Fruit fly (Drosophila melanogaster) whole organism, pupa: ENCODE results near the gene CG9663.

ENCODE experiments used
- CG14655 ChIP-seq: fragments of 200-800 bp; sonication (Bioruptor generic); optimal IDR thresholded peaks from 3 replicates; lab custom pipeline; 2017; ENCODE audit warnings: mild to moderate bottlenecking, missing biosample characterization, missing genetic modification reagents, missing genetic modification characterization
- CG8159 ChIP-seq: fragments of 200-800 bp; sonication (Bioruptor generic); optimal IDR thresholded peaks from 3 replicates; lab custom pipeline; 2018; ENCODE audit warnings: missing biosample characterization, mild to moderate bottlenecking, missing genetic modification characterization, moderate library complexity
- Pif1B ChIP-seq: fragments of 200-800 bp; sonication (Bioruptor generic); optimal IDR thresholded peaks from 3 replicates; lab custom pipeline; 2016; ENCODE audit warnings: missing biosample characterization, missing genetic modification characterization

DNA sequence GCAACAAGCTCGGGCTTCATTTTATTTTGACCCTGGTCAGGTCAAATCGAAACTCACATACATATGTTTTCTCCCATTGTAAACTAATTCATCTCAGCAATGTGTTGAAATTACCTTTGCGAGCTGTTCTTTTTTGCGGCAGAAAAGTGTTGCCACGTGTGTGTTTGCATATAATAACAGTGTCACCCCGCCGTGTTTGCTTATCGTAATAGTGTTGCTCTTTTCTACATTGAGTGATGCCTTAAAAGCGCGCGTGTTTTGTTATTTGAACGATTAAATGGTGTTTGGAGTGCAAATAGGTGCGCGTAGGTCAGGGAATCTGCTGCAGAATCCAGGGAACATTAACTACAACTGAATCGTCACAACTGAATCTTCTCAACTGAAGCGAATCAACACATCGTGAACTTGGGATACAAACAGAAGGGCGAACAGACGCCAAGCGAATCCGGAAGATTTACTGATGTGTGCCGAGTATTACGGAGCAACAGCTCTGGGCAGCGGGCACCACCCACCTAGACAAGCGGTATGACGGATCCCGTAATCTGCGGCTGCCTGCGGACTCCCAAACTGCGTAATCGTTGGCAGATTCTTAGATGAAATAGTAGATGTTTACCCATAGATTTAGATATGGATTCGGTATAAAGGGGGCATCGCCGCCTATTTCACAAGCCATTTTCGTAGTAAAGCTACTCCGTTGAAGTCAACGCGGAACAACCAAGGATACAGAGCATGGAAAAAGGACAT lies 5.8 kb upstream of the CG9663 start, which contains the start of gene CG15406:
- TF ChIP-seq CG14655 (GFP tag; lab: Kevin White, UChicago) (no peak), Pif1B (GFP tag; lab: Kevin White, UChicago) (no peak), CG8159 (no peak)
